Worm (Caenorhabditis elegans) whole organism, mixed stage, embryonic: ENCODE results near the gene srw-141.

Source experiments
- elt-3 ChIP-seq: fragments of 150-350 bp; optimal IDR thresholded peaks from 2 replicates; lab custom pipeline; 2014; ENCODE audit warnings: missing biosample characterization, missing genetic modification characterization
- nhr-2 ChIP-seq: fragments of 150-350 bp; optimal IDR thresholded peaks from 2 replicates; lab custom pipeline; 2014; ENCODE audit warnings: missing biosample characterization, missing genetic modification characterization
- nhr-237 ChIP-seq: fragments of 150-350 bp; optimal IDR thresholded peaks from 2 replicates; lab custom pipeline; 2014; ENCODE audit warnings: missing biosample characterization, missing genetic modification characterization
- nhr-28 ChIP-seq: fragments of 150-350 bp; optimal IDR thresholded peaks from 2 replicates; lab custom pipeline; 2014; ENCODE audit warnings: missing biosample characterization, missing genetic modification characterization
- sptf-1 ChIP-seq: sonication (generic microtip); optimal IDR thresholded peaks from 2 replicates; lab custom pipeline; 2017; ENCODE audit warnings: mild to moderate bottlenecking, missing genetic modification characterization, moderate library complexity, missing compliant biosample characterization
- unc-39 ChIP-seq: fragments of 150-350 bp; optimal IDR thresholded peaks from 2 replicates; lab custom pipeline; 2014; ENCODE audit warnings: missing biosample characterization, missing genetic modification characterization
- ztf-11 ChIP-seq: fragments of 150-350 bp; optimal IDR thresholded peaks from 2 replicates; lab custom pipeline; 2014; ENCODE audit warnings: missing biosample characterization, missing genetic modification characterization

ce11 chrV:2903227-2903626, 35.2 kb downstream of the srw-141 start, which contains the start of gene C31B8.7:
- TF ChIP-seq sptf-1: no peak
- TF ChIP-seq ztf-11: no peak
- TF ChIP-seq unc-39: no peak
- TF ChIP-seq nhr-2 (tag; lab: Kevin White, UChicago): no peak
- TF ChIP-seq nhr-237 (tag; lab: Kevin White, UChicago): no peak
- no peak for TF ChIP-seq nhr-28
- TF ChIP-seq elt-3 (tag; lab: Kevin White, UChicago): no peak
